Comparison of ENCODE assay signal across 1 fruit fly cellular context in the genomic region with DNA sequence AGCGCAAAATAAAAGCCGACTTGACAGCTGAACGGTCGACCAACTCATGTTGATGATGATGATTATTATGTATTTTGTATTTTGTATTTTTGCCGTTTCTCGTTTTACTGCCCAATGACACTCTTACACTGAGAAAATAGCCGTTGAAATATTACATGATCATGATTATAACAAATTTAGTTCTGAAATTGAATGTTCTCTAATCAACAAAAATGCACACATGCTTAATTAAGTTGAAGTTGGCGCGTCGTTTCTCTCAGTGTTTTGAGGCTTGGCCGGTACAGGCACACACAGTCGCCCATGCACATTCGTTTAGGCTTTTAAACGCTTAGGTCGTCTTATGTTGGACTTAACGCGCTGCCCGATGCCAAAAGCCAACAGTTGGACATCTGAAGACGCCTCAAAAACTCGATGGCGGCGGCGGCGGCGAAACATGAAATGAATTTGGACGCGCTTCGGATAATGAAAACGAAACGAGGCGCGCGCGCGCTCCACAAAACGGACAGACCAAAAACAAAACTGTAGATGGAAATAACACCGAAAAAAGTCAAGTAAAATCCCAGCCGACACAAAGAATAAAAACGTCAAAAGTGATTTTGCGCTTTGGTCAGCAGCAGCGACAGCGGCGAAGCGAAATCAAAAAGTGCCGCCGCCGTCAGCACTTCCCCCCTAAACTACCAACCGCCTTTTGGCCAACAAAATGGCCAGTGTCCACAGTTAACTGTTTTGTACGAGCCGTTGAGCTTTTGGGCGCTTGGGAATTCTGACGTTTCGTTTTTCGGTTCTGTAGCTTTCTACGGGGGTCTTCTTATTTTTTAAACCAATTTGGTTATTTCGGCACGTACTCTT.
TF ChIP-seq lines count a peak whose summit lies in the region.

No protein-coding gene starts in this region.

TF ChIP-seq in whole organism, embryonic, 481 proteins besides CTCF, POLR2A, EP300 and RAD21 (continued from another document and continues in another):
- TF ChIP-seq oc (tag; optimal IDR thresholded peaks at IDR 0.05; lab: Kevin White, UChicago) (peak; percentile 97), Bteb2 (GFP tag; optimal IDR thresholded peaks at IDR 0.05; lab: Kevin White, UChicago) (peak; percentile 83), org-1 (GFP tag; optimal IDR thresholded peaks at IDR 0.05; lab: Kevin White, UChicago) (peak; percentile 92), klu (GFP tag; IDR thresholded peaks at IDR 0.05; lab: Robert Waterston, UW) (peak; percentile 83), stwl (tag; optimal IDR thresholded peaks at IDR 0.05; lab: Kevin White, UChicago) (peak; percentile 12), ap (GFP tag; IDR thresholded peaks at IDR 0.05; lab: Robert Waterston, UW) (peak; percentile 92), CG9609 (GFP tag; optimal IDR thresholded peaks at IDR 0.05; lab: Kevin White, UChicago) (peak; percentile 91), slou (GFP tag; optimal IDR thresholded peaks at IDR 0.05; lab: Kevin White, UChicago) (peak; percentile 78), CG14860 (GFP tag; IDR thresholded peaks at IDR 0.05; lab: Robert Waterston, UW; ENCODE audit: partially characterized antibody) (no peak), CG13894 (tag; optimal IDR thresholded peaks at IDR 0.05; lab: Kevin White, UChicago) (peak; percentile 62), tap (tag; optimal IDR thresholded peaks at IDR 0.05; lab: Kevin White, UChicago) (peak; percentile 92), lbe (GFP tag; optimal IDR thresholded peaks at IDR 0.05; lab: Kevin White, UChicago) (peak; percentile 60), mam (GFP tag; optimal IDR thresholded peaks at IDR 0.05; lab: Kevin White, UChicago) (peak; percentile 90), CG15696 (tag; optimal IDR thresholded peaks at IDR 0.05; lab: Kevin White, UChicago) (peak; percentile 52), NK7.1 (GFP tag; optimal IDR thresholded peaks at IDR 0.05; lab: Kevin White, UChicago) (peak; percentile 89), sqz (GFP tag; optimal IDR thresholded peaks at IDR 0.05; lab: Kevin White, UChicago) (peak; percentile 78), Ssrp (tag; optimal IDR thresholded peaks at IDR 0.05; lab: Kevin White, UChicago) (peak; percentile 86), cwo (GFP tag; optimal IDR thresholded peaks at IDR 0.05; lab: Kevin White, UChicago) (peak; percentile 86), CG9817 (tag; optimal IDR thresholded peaks at IDR 0.05; lab: Kevin White, UChicago) (peak; percentile 88), CG10654 (GFP tag; optimal IDR thresholded peaks at IDR 0.05; lab: Kevin White, UChicago) (peak; percentile 94), CG2875 (GFP tag; optimal IDR thresholded peaks at IDR 0.05; lab: Kevin White, UChicago) (peak; percentile 89), CG18476 (GFP tag; optimal IDR thresholded peaks at IDR 0.05; lab: Kevin White, UChicago) (peak; percentile 86), CG12219 (GFP tag; optimal IDR thresholded peaks at IDR 0.05; lab: Kevin White, UChicago) (peak; percentile 94), Vsx1 (GFP tag; optimal IDR thresholded peaks at IDR 0.05; lab: Kevin White, UChicago) (peak; percentile 85), Atf6 (GFP tag; IDR thresholded peaks at IDR 0.05; lab: Robert Waterston, UW) (peak; percentile 93), CG10267 (tag; optimal IDR thresholded peaks at IDR 0.05; lab: Kevin White, UChicago) (peak; percentile 84), Atf-2 (GFP tag; optimal IDR thresholded peaks at IDR 0.05; lab: Kevin White, UChicago) (peak; percentile 91), CG15479 (GFP tag; optimal IDR thresholded peaks at IDR 0.05; lab: Kevin White, UChicago) (no peak), Sox100B (GFP tag; optimal IDR thresholded peaks at IDR 0.05; lab: Kevin White, UChicago) (peak; percentile 88), HmgZ (tag; optimal IDR thresholded peaks at IDR 0.05; lab: Kevin White, UChicago) (peak; percentile 87), Eip74EF (GFP tag; optimal IDR thresholded peaks at IDR 0.05; lab: Kevin White, UChicago) (peak in 1 of 2 experiments; percentile 88), grau (tag; optimal IDR thresholded peaks at IDR 0.05; lab: Kevin White, UChicago) (peak; percentile 88), CG33213 (GFP tag; optimal IDR thresholded peaks at IDR 0.05; lab: Kevin White, UChicago) (peak; percentile 91), gem (tag; optimal IDR thresholded peaks at IDR 0.05; lab: Kevin White, UChicago) (peak; percentile 94), h (optimal IDR thresholded peaks at IDR 0.05; lab: Kevin White, UChicago) (no peak), Jarid2 (GFP tag; optimal IDR thresholded peaks at IDR 0.05; lab: Kevin White, UChicago) (peak; percentile 76), CG33557 (GFP tag; optimal IDR thresholded peaks at IDR 0.05; lab: Kevin White, UChicago) (peak; percentile 25), esg (GFP tag; conservative IDR thresholded peaks at IDR 0.05; lab: Robert Waterston, UW) (peak; percentile 93), phol (tag; optimal IDR thresholded peaks at IDR 0.05; lab: Kevin White, UChicago) (peak; percentile 91), mld (GFP tag; IDR thresholded peaks at IDR 0.05; lab: Robert Waterston, UW; ENCODE audit: partially characterized antibody) (no peak), CG34376 (GFP tag; optimal IDR thresholded peaks at IDR 0.05; lab: Kevin White, UChicago) (peak; percentile 34), bcd (GFP tag; optimal IDR thresholded peaks at IDR 0.05; lab: Kevin White, UChicago) (peak; percentile 90), Rx (GFP tag; IDR thresholded peaks at IDR 0.05; lab: Robert Waterston, UW) (peak; percentile 92), chn (GFP tag; optimal IDR thresholded peaks at IDR 0.05; lab: Kevin White, UChicago) (peak; percentile 86), Elba2 (GFP tag; optimal IDR thresholded peaks at IDR 0.05; lab: Kevin White, UChicago) (peak; percentile 34), Xbp1 (GFP tag; optimal IDR thresholded peaks at IDR 0.05; lab: Kevin White, UChicago) (peak; percentile 93), zen2 (GFP tag; IDR thresholded peaks at IDR 0.05; lab: Robert Waterston, UW; ENCODE audit: partially characterized antibody) (no peak), Fer3 (tag; optimal IDR thresholded peaks at IDR 0.05; lab: Kevin White, UChicago) (peak; percentile 90), CG30020 (tag; optimal IDR thresholded peaks at IDR 0.05; lab: Kevin White, UChicago) (peak; percentile 30), CG34224 (GFP tag; IDR thresholded peaks at IDR 0.05; lab: Robert Waterston, UW; ENCODE audit: partially characterized antibody) (no peak), HLH3B (GFP tag; IDR thresholded peaks at IDR 0.05; lab: Robert Waterston, UW) (peak; percentile 93), ind (GFP tag; optimal IDR thresholded peaks at IDR 0.05; lab: Kevin White, UChicago) (peak; percentile 96), CG4854 (GFP tag; optimal IDR thresholded peaks at IDR 0.05; lab: Kevin White, UChicago) (peak; percentile 90), CG6765 (GFP tag; optimal IDR thresholded peaks at IDR 0.05; lab: Kevin White, UChicago) (peak; percentile 86), jigr1 (GFP tag; IDR thresholded peaks at IDR 0.05; lab: Robert Waterston, UW) (no peak; the same call in 1 of the 3 replicates), stc (GFP tag; IDR thresholded peaks at IDR 0.05; lab: Robert Waterston, UW) (peak; percentile 92), az2 (GFP tag; optimal IDR thresholded peaks at IDR 0.05; lab: Kevin White, UChicago) (peak; percentile 92), Nf-YC (tag; optimal IDR thresholded peaks at IDR 0.05; lab: Kevin White, UChicago) (peak; percentile 75), CG3726 (GFP tag; IDR thresholded peaks at IDR 0.05; lab: Robert Waterston, UW) (peak; percentile 83), bab2 (GFP tag; optimal IDR thresholded peaks at IDR 0.05; lab: Kevin White, UChicago) (peak; percentile 94), CG9797 (GFP tag; optimal IDR thresholded peaks at IDR 0.05; lab: Kevin White, UChicago) (peak; percentile 5), pzg (GFP tag; optimal IDR thresholded peaks at IDR 0.05; lab: Kevin White, UChicago) (peak; percentile 0), tna (GFP tag; IDR thresholded peaks at IDR 0.05; lab: Robert Waterston, UW; ENCODE audit: partially characterized antibody) (no peak), Sox102F (GFP tag; optimal IDR thresholded peaks at IDR 0.05; lab: Kevin White, UChicago) (peak; percentile 95), br (optimal IDR thresholded peaks at IDR 0.05; lab: Kevin White, UChicago) (no peak), Dp (GFP tag; optimal IDR thresholded peaks at IDR 0.05; lab: Kevin White, UChicago) (no peak), Fer1 (GFP tag; optimal IDR thresholded peaks at IDR 0.05; lab: Kevin White, UChicago) (peak; percentile 94), psq (GFP tag; optimal IDR thresholded peaks at IDR 0.05; lab: Kevin White, UChicago) (peak; percentile 60), CG13287 (GFP tag; IDR thresholded peaks at IDR 0.05; lab: Robert Waterston, UW; ENCODE audit: partially characterized antibody) (no peak; the same call in 1 of the 2 replicates), CG10431 (GFP tag; optimal IDR thresholded peaks at IDR 0.05; lab: Kevin White, UChicago) (no peak), bbx (GFP tag; IDR thresholded peaks at IDR 0.05; lab: Robert Waterston, UW; ENCODE audit: partially characterized antibody) (no peak), otp (GFP tag; IDR thresholded peaks at IDR 0.05; lab: Robert Waterston, UW) (peak; percentile 88), Mrtf (GFP tag; IDR thresholded peaks at IDR 0.05; lab: Robert Waterston, UW) (peak; percentile 91), Nf-YA (GFP tag; IDR thresholded peaks at IDR 0.05; lab: Robert Waterston, UW) (peak; percentile 73), Lpt (GFP tag; optimal IDR thresholded peaks at IDR 0.05; lab: Kevin White, UChicago) (no peak), sens-2 (GFP tag; IDR thresholded peaks at IDR 0.05; lab: Robert Waterston, UW) (peak; percentile 88), CG1647 (GFP tag; optimal IDR thresholded peaks at IDR 0.05; lab: Kevin White, UChicago) (peak; percentile 84), CG8924 (tag; optimal IDR thresholded peaks at IDR 0.05; lab: Kevin White, UChicago) (peak; percentile 91), gcm (GFP tag; optimal IDR thresholded peaks at IDR 0.05; lab: Kevin White, UChicago) (peak; percentile 82), Kr (GFP tag; optimal IDR thresholded peaks at IDR 0.05; lab: Kevin White, UChicago) (no peak), Sry-δ (GFP tag; optimal IDR thresholded peaks at IDR 0.05; lab: Kevin White, UChicago) (peak; percentile 61), CG17829 (tag; optimal IDR thresholded peaks at IDR 0.05; lab: Kevin White, UChicago) (peak; percentile 90), CG3281 (GFP tag; optimal IDR thresholded peaks at IDR 0.05; lab: Kevin White, UChicago) (peak; percentile 87), Stat92E (GFP tag; optimal IDR thresholded peaks at IDR 0.05; lab: Kevin White, UChicago) (no peak), ssp (GFP tag; IDR thresholded peaks at IDR 0.05; lab: Robert Waterston, UW) (peak; percentile 78), E2f1 (GFP tag; IDR thresholded peaks at IDR 0.05; lab: Robert Waterston, UW) (peak; percentile 91), Myb (GFP tag; optimal IDR thresholded peaks at IDR 0.05; lab: Kevin White, UChicago) (peak; percentile 78), CG15601 (tag; optimal IDR thresholded peaks at IDR 0.05; lab: Kevin White, UChicago) (peak; percentile 72), emc (GFP tag; optimal IDR thresholded peaks at IDR 0.05; lab: Kevin White, UChicago) (peak; percentile 85), CoRest (tag; optimal IDR thresholded peaks at IDR 0.05; lab: Kevin White, UChicago) (peak; percentile 89), zfh2 (GFP tag; optimal IDR thresholded peaks at IDR 0.05; lab: Kevin White, UChicago) (peak; percentile 86), CG12744 (GFP tag; optimal IDR thresholded peaks at IDR 0.05; lab: Kevin White, UChicago) (peak; percentile 91), CG32772 (GFP tag; IDR thresholded peaks at IDR 0.05; lab: Robert Waterston, UW) (peak; percentile 90), ro (GFP tag; IDR thresholded peaks at IDR 0.05; lab: Robert Waterston, UW) (peak; percentile 62; the same call in 1 of the 2 replicates), tup (GFP tag; optimal IDR thresholded peaks at IDR 0.05; lab: Kevin White, UChicago) (peak; percentile 84), yki (optimal IDR thresholded peaks at IDR 0.05; lab: Kevin White, UChicago) (no peak), twi (tag; optimal IDR thresholded peaks at IDR 0.05; lab: Kevin White, UChicago) (peak; percentile 66), CG1832 (GFP tag; optimal IDR thresholded peaks at IDR 0.05; lab: Kevin White, UChicago) (no peak), Six4 (GFP tag; optimal IDR thresholded peaks at IDR 0.05; lab: Kevin White, UChicago) (peak; percentile 91), al (GFP tag; IDR thresholded peaks at IDR 0.05; lab: Robert Waterston, UW) (peak; percentile 91), Opbp (GFP tag; IDR thresholded peaks at IDR 0.05; lab: Robert Waterston, UW; ENCODE audit: partially characterized antibody) (no peak), CG9876 (GFP tag; optimal IDR thresholded peaks at IDR 0.05; lab: Kevin White, UChicago) (peak; percentile 90), Oli (tag; optimal IDR thresholded peaks at IDR 0.05; lab: Kevin White, UChicago) (peak; percentile 92), CG2199 (GFP tag; IDR thresholded peaks at IDR 0.05; lab: Robert Waterston, UW) (peak; percentile 89), CG14050 (GFP tag; IDR thresholded peaks at IDR 0.05; lab: Robert Waterston, UW) (peak; percentile 91), Gug (GFP tag; IDR thresholded peaks at IDR 0.05; lab: Robert Waterston, UW) (peak; percentile 92), insv (GFP tag; optimal IDR thresholded peaks at IDR 0.05; lab: Kevin White, UChicago) (peak in 1 of 2 experiments; percentile 27), CG8281 (tag; optimal IDR thresholded peaks at IDR 0.05; lab: Kevin White, UChicago) (peak; percentile 77), trh (GFP tag; optimal IDR thresholded peaks at IDR 0.05; lab: Kevin White, UChicago) (peak; percentile 79), cato (GFP tag; optimal IDR thresholded peaks at IDR 0.05; lab: Kevin White, UChicago; ENCODE audit: borderline replicate concordance) (peak; percentile 85), rib (GFP tag; IDR thresholded peaks at IDR 0.05; lab: Robert Waterston, UW) (peak; percentile 69), gfzf (GFP tag; optimal IDR thresholded peaks at IDR 0.05; lab: Kevin White, UChicago) (no peak), CG2712 (tag; optimal IDR thresholded peaks at IDR 0.05; lab: Kevin White, UChicago) (peak; percentile 91), HLH4C (GFP tag; IDR thresholded peaks at IDR 0.05; lab: Robert Waterston, UW; ENCODE audit: partially characterized antibody) (no peak), MTF-1 (GFP tag; optimal IDR thresholded peaks at IDR 0.05; lab: Kevin White, UChicago; ENCODE audit: borderline replicate concordance) (peak; percentile 87), Camta (GFP tag; optimal IDR thresholded peaks at IDR 0.05; lab: Kevin White, UChicago) (peak; percentile 92), ara (GFP tag; IDR thresholded peaks at IDR 0.05; lab: Robert Waterston, UW) (peak; percentile 89), trem (tag; optimal IDR thresholded peaks at IDR 0.05; lab: Kevin White, UChicago) (peak; percentile 81), CG11456 (GFP tag; IDR thresholded peaks at IDR 0.05; lab: Robert Waterston, UW) (peak; percentile 88), CG15011 (GFP tag; optimal IDR thresholded peaks at IDR 0.05; lab: Kevin White, UChicago) (peak; percentile 80)
